Worm (Caenorhabditis elegans) whole organism, L2 larva: ENCODE measurements around the gene W02C12.2.

Experiments used
- R02D3.7 ChIP-seq: fragments of 150-350 bp; optimal IDR thresholded peaks from 2 replicates; lab custom pipeline; 2014; ENCODE audit warnings: missing biosample characterization, missing genetic modification characterization
- alr-1 ChIP-seq: fragments of 150-350 bp; optimal IDR thresholded peaks from 2 replicates; lab custom pipeline; 2014; ENCODE audit warnings: missing biosample characterization, missing genetic modification characterization
- aly-2 ChIP-seq: fragments of 150-350 bp; optimal IDR thresholded peaks from 2 replicates; lab custom pipeline; 2014; ENCODE audit warnings: missing biosample characterization, missing genetic modification characterization
- ama-1 ChIP-seq: fragments of 150-350 bp; optimal IDR thresholded peaks from 2 replicates; lab custom pipeline; 2018; ENCODE audit warnings: inconsistent platforms
- blmp-1 ChIP-seq: sonication (generic microtip); optimal IDR thresholded peaks from 2 replicates; lab custom pipeline; 2017; ENCODE audit warnings: missing genetic modification characterization, mild to moderate bottlenecking, missing compliant biosample characterization, antibody characterized with exemption, moderate library complexity; ENCODE audit not compliant: insufficient read depth
- ceh-82 ChIP-seq: fragments of 150-350 bp; optimal IDR thresholded peaks from 2 replicates; lab custom pipeline; 2014; ENCODE audit warnings: missing biosample characterization, missing genetic modification characterization
- crh-2 ChIP-seq: sonication (generic microtip); optimal IDR thresholded peaks from 2 replicates; lab custom pipeline; 2017; ENCODE audit warnings: missing biosample characterization, missing genetic modification characterization
- egl-27 ChIP-seq: sonication (generic microtip); optimal IDR thresholded peaks from 3 replicates; lab custom pipeline; 2017; ENCODE audit warnings: missing biosample characterization, missing genetic modification reagents, missing genetic modification characterization
- elt-1 ChIP-seq: fragments of 150-350 bp; optimal IDR thresholded peaks from 2 replicates; lab custom pipeline; 2014; ENCODE audit warnings: missing biosample characterization, missing genetic modification characterization
- gmeb-1 ChIP-seq: fragments of 150-350 bp; optimal IDR thresholded peaks from 2 replicates; lab custom pipeline; 2014; ENCODE audit warnings: missing biosample characterization, missing genetic modification characterization
- lin-11 ChIP-seq: fragments of 150-350 bp; sonication (generic microtip); optimal IDR thresholded peaks from 2 replicates; lab custom pipeline; 2014; ENCODE audit warnings: missing biosample characterization, missing genetic modification characterization, inconsistent platforms, mixed read lengths
- lin-39 ChIP-seq: fragments of 150-350 bp; optimal IDR thresholded peaks from 2 replicates; lab custom pipeline; 2014; ENCODE audit warnings: missing biosample characterization, missing genetic modification reagents, missing genetic modification characterization
- lsy-2 ChIP-seq, 2 experiments: fragments of 150-350 bp in 1 of 2; sonication (generic microtip) in 1 of 2; optimal IDR thresholded peaks; 2 replicates each; lab custom pipeline; 2014 to 2017; ENCODE audit warnings: missing biosample characterization in 2 of 2, missing genetic modification characterization in 2 of 2
- mab-5 ChIP-seq: fragments of 150-350 bp; optimal IDR thresholded peaks from 2 replicates; lab custom pipeline; 2014; ENCODE audit warnings: missing biosample characterization, missing genetic modification characterization
- mbf-1 ChIP-seq: sonication (generic microtip); optimal IDR thresholded peaks from 2 replicates; lab custom pipeline; 2017; ENCODE audit warnings: missing biosample characterization, missing genetic modification characterization
- mdl-1 ChIP-seq, 2 experiments: fragments of 150-350 bp in 1 of 2; sonication (generic microtip) in 1 of 2; optimal IDR thresholded peaks; 2 replicates each; lab custom pipeline; 2017; ENCODE audit warnings: missing biosample characterization in 2 of 2, missing genetic modification characterization in 2 of 2
- nhr-11 ChIP-seq: fragments of 150-350 bp; optimal IDR thresholded peaks from 2 replicates; lab custom pipeline; 2014; ENCODE audit warnings: missing biosample characterization, missing genetic modification characterization
- nhr-12 ChIP-seq: fragments of 150-350 bp; optimal IDR thresholded peaks from 2 replicates; lab custom pipeline; 2014; ENCODE audit warnings: missing biosample characterization, missing genetic modification characterization
- nhr-129 ChIP-seq: fragments of 150-350 bp; optimal IDR thresholded peaks from 2 replicates; lab custom pipeline; 2014; ENCODE audit warnings: missing biosample characterization, missing genetic modification characterization
- nhr-21 ChIP-seq: fragments of 150-350 bp; optimal IDR thresholded peaks from 2 replicates; lab custom pipeline; 2014; ENCODE audit warnings: missing biosample characterization, missing genetic modification characterization
- nhr-25 ChIP-seq: fragments of 150-350 bp; sonication (generic microtip); optimal IDR thresholded peaks from 3 replicates; lab custom pipeline; 2014; ENCODE audit warnings: missing biosample characterization, missing genetic modification characterization
- peb-1 ChIP-seq: fragments of 150-350 bp; optimal IDR thresholded peaks from 2 replicates; lab custom pipeline; 2014; ENCODE audit warnings: missing biosample characterization, missing genetic modification characterization
- sem-4 ChIP-seq: fragments of 150-350 bp; optimal IDR thresholded peaks from 2 replicates; lab custom pipeline; 2014; ENCODE audit warnings: missing biosample characterization, missing genetic modification reagents, missing genetic modification characterization
- skn-1 ChIP-seq: sonication (generic microtip); optimal IDR thresholded peaks from 2 replicates; lab custom pipeline; 2017; ENCODE audit warnings: missing biosample characterization, missing genetic modification characterization
- sma-9 ChIP-seq, 2 experiments: fragments of 150-350 bp in 1 of 2; sonication (generic microtip) in 1 of 2; optimal IDR thresholded peaks; 2 replicates each; lab custom pipeline; 2014 to 2016; ENCODE audit warnings: missing genetic modification characterization in 2 of 2, mild to moderate bottlenecking in 1 of 2, missing biosample characterization in 1 of 2, missing compliant biosample characterization in 1 of 2, missing genetic modification reagents in 1 of 2, moderate library complexity in 1 of 2
- snpc-4 ChIP-seq: fragments of 150-350 bp; optimal IDR thresholded peaks from 2 replicates; lab custom pipeline; 2014; ENCODE audit warnings: missing biosample characterization, missing genetic modification characterization
- unc-39 ChIP-seq: fragments of 150-350 bp; optimal IDR thresholded peaks from 2 replicates; lab custom pipeline; 2014; ENCODE audit warnings: missing biosample characterization, missing genetic modification characterization
- unc-55 ChIP-seq: fragments of 150-350 bp; sonication (generic microtip); optimal IDR thresholded peaks from 3 replicates; lab custom pipeline; 2014; ENCODE audit warnings: missing biosample characterization, missing genetic modification reagents, missing genetic modification characterization
- ztf-1 ChIP-seq: fragments of 200-800 bp; sonication (Bioruptor generic); conservative IDR thresholded peaks from 2 replicates; pipeline ENCODE4 v1.3.6; 2022; ENCODE audit warnings: missing genetic modification characterization, missing compliant biosample characterization
- ztf-11 ChIP-seq: sonication (generic microtip); optimal IDR thresholded peaks from 2 replicates; lab custom pipeline; 2017; ENCODE audit warnings: missing biosample characterization, missing genetic modification characterization

The W02C12.2 gene

DNA sequence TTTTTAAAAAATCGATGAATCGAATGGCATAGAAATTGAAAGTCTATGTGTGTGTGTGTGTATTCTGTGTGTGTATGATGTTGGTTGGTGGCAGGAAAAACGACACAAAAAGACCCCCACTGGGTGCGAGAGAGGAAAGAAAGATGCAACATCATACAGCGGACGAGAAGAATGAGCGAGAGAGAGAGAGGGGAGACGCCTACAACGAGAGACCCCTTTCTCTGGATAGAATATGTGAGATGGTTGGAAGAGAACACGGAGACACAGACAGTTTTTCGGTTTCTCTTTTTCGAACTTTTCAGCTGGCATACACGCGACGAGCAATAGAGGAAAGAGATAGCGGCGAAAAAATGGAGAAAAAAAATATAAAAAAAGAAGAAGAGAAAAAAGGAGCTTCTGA, 12.1 kb upstream of the W02C12.2 start (continued):
- peak; percentile 25 for TF ChIP-seq nhr-25 (tag; lab: Kevin White, UChicago)
- peak; percentile 92 for TF ChIP-seq nhr-129 (tag; lab: Kevin White, UChicago)
- TF ChIP-seq, all 48 proteins: peak for 22

DNA sequence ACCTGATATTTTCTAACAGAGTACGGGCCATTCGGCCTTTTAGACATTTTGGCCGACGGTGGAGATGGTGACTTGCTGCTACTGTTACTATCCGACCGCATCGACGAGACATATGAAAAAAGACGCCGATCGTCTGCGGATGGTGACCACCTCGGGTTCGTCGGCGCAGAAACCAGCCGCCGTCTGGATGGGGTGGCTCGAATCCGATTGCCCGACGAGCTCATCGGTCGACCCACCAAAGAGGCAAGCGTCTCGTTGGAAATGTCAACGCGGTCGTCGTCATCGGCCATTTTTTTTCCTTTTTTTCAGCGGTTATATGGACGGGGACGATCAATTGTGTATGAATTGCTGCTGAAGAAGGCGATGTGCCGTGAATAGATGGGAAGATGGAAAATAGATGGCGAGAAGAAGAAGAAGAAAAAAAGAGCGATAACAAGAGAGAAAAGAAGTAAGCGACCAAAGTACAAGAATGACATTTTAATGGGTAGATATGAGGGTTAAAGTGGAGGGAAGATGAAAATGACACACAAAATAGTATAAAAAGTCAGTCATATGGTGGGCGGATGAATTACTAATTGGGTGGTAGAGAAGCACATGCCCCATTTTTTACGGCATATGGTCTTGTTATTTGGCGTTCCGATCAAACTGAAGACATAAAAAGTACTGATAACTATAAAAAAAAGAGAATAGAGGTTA, 11.1 kb upstream of the W02C12.2 start:
- TF ChIP-seq sma-9 (GFP tag; optimal IDR thresholded peaks at IDR 0.05; lab: Kevin White, UChicago) (peak; percentile 14), sma-9 (tag; optimal IDR thresholded peaks at IDR 0.05; lab: Kevin White, UChicago) (no peak), sem-4 (tag; lab: Kevin White, UChicago) (no peak), lsy-2 (tag; optimal IDR thresholded peaks at IDR 0.05; lab: Kevin White, UChicago) (peak in 1 of 2 experiments; percentile 1), ama-1 (no peak), R02D3.7 (tag; lab: Kevin White, UChicago) (no peak), skn-1 (no peak), blmp-1 (tag; lab: Kevin White, UChicago) (peak; percentile 5), aly-2 (tag; lab: Kevin White, UChicago) (no peak)

DNA sequence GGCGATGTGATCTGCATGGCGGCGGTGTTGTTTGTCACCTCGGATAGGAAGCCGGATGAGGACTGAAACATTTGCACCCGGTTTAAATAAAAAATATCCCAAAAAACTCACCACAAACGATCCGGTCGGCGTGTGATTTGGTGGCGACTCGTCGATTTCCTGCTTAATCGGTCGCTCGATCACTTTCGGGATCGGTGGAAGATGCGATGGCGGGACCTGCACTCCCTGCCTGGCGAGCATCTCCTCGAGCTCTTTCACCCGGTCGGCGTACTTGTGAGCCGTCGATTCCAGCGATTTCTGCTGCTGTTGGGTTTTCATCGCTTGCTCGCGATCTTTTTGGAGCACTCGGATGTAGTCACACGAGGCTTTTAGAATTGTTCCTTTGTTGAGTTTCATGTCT, 8.9 kb upstream of the W02C12.2 start:
- TF ChIP-seq nhr-21 (tag; lab: Kevin White, UChicago) = no peak
- TF ChIP-seq gmeb-1 (tag; lab: Kevin White, UChicago) = no peak
- no peak for TF ChIP-seq ceh-82 (tag; lab: Kevin White, UChicago)
- TF ChIP-seq ztf-1 = no peak
- TF ChIP-seq mbf-1 (tag; lab: Kevin White, UChicago) = no peak
- no peak for TF ChIP-seq lin-39 (tag; lab: Kevin White, UChicago)
- TF ChIP-seq mdl-1 (tag; optimal IDR thresholded peaks at IDR 0.05; lab: Kevin White, UChicago) = no peak
- TF ChIP-seq nhr-12 (tag; lab: Kevin White, UChicago) = no peak
- no peak for TF ChIP-seq egl-27
- no peak for TF ChIP-seq sma-9 (GFP tag; optimal IDR thresholded peaks at IDR 0.05; lab: Kevin White, UChicago)
- no peak for TF ChIP-seq sma-9 (tag; optimal IDR thresholded peaks at IDR 0.05; lab: Kevin White, UChicago)

DNA sequence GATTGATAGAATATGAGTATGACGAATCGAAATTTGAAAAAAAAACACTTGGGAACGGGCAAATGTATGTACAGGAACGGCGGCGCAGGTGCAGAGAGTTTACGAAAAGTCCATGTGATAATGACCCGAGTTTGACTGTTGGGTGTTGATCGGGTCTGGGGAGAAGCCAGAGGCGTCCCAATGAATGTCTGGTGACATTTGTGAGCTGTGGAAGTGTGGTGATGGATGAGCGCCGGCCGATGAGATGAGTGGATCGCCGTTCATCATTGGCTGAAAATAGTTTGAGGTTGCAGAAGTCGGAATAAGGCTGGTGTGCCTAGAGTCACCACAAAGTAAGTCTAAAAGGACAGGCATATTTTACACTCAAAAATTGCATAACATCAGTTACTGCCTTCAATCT, 7.9 kb upstream of the W02C12.2 start:
- TF ChIP-seq peb-1 (no peak), lsy-2 (tag; optimal IDR thresholded peaks at IDR 0.05; lab: Kevin White, UChicago) (no peak), elt-1 (no peak), mab-5 (tag; lab: Kevin White, UChicago) (no peak), crh-2 (tag; lab: Kevin White, UChicago) (no peak), lin-11 (tag; lab: Kevin White, UChicago) (no peak), egl-27 (no peak), unc-55 (GFP tag; lab: Kevin White, UChicago) (no peak), alr-1 (no peak), R02D3.7 (tag; lab: Kevin White, UChicago) (no peak)

DNA sequence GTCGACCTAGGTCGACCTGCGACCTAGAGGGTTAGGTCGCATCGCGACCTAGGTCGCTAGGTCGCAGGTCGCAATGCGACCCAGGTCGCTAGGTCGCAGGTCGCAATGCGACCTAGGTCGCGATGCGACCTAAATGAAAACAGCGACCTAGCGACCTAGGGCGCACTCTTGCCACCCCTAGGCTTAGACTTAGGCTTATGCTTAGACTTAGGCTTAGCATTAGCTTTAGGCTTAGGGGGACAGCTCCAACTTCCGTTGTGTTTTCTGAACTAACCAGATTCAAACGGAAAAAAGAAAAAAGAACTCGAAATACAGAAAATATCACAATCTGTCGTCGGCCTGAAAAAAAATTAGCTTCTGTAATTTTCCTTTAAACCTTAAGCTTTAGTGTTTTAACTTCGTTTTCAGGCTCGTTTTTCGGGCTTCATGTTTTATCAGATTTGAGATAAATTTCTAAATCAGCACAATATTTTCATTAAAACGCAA, 6.6 kb upstream of the W02C12.2 start:
- TF ChIP-seq unc-55 (GFP tag; lab: Kevin White, UChicago) (peak; percentile 5), nhr-25 (tag; lab: Kevin White, UChicago) (peak; percentile 14), unc-39 (tag; lab: Kevin White, UChicago) (no peak), nhr-11 (tag; lab: Kevin White, UChicago) (no peak)

DNA sequence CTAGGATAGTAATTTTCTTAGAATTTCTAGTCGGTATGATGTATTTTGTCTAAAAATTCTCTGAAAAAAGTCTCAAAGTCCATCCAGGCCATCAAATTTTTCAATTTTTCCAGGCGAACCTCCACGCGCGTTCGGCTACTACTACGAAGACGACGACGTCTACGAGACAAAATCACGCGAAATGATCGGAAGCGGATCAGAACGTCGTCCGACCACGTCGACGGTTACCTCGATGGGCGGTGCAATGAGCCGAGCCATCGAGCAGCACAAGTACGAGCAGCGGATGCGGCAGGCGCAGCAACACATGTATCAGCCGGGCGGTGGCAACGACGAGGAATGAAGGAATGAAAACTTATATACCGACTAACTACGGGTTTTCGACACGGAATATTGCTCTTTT, 5.8 kb upstream of the W02C12.2 start:
- TF ChIP-seq nhr-21 (tag; lab: Kevin White, UChicago) = no peak
- TF ChIP-seq ztf-1 = no peak
- TF ChIP-seq ztf-11 (tag; lab: Kevin White, UChicago) = no peak
- TF ChIP-seq R02D3.7 (tag; lab: Kevin White, UChicago) = no peak
- no peak for TF ChIP-seq snpc-4
- TF ChIP-seq, all 48 proteins: peak for 0
